Fruit fly (Drosophila melanogaster) whole organism, embryonic: ENCODE data around the gene fry.

Experiments used
- Atf-2 ChIP-seq: fragments of 200-800 bp; sonication (Bioruptor generic); optimal IDR thresholded peaks from 2 replicates; lab custom pipeline; 2016; ENCODE audit warnings: missing biosample characterization, missing genetic modification characterization
- CG10366 ChIP-seq: fragments of 200-800 bp; sonication (Bioruptor generic); IDR thresholded peaks from 2 replicates; pipeline ENCODE4 v1.3.6; 2022; ENCODE audit warnings: missing biosample characterization, missing genetic modification characterization
- CG10431 ChIP-seq: fragments of 200-800 bp; sonication (Bioruptor generic); optimal IDR thresholded peaks from 3 replicates; lab custom pipeline; 2018; ENCODE audit warnings: missing biosample characterization, mild to moderate bottlenecking, missing genetic modification characterization
- CG11093 ChIP-seq: fragments of 200-800 bp; sonication (Bioruptor generic); IDR thresholded peaks from 3 replicates; pipeline ENCODE4 v1.3.6; 2022; ENCODE audit warnings: missing biosample characterization, missing genetic modification characterization
- CG11696 ChIP-seq: fragments of 200-800 bp; sonication (Bioruptor generic); IDR thresholded peaks from 2 replicates; pipeline ENCODE4 v1.3.6; 2022; ENCODE audit warnings: missing biosample characterization, missing genetic modification characterization
- CG11723 ChIP-seq: fragments of 200-800 bp; sonication (Bioruptor generic); optimal IDR thresholded peaks from 2 replicates; lab custom pipeline; 2017; ENCODE audit warnings: missing biosample characterization, mild to moderate bottlenecking, missing genetic modification characterization
- CG12236 ChIP-seq: fragments of 200-800 bp; sonication (Bioruptor generic); optimal IDR thresholded peaks from 2 replicates; lab custom pipeline; 2016; ENCODE audit warnings: missing biosample characterization, missing genetic modification characterization
- CG1233 ChIP-seq: fragments of 200-800 bp; sonication (Bioruptor generic); optimal IDR thresholded peaks from 4 replicates; lab custom pipeline; 2018; ENCODE audit warnings: missing biosample characterization, mild to moderate bottlenecking, missing genetic modification characterization
- CG13296 ChIP-seq: fragments of 200-800 bp; sonication (Bioruptor generic); optimal IDR thresholded peaks from 3 replicates; lab custom pipeline; 2018; ENCODE audit warnings: missing biosample characterization, mild to moderate bottlenecking, missing genetic modification characterization
- CG14710 ChIP-seq: fragments of 200-800 bp; sonication (Bioruptor generic); optimal IDR thresholded peaks from 3 replicates; lab custom pipeline; 2019; ENCODE audit warnings: missing biosample characterization, mild to moderate bottlenecking, missing genetic modification characterization, moderate library complexity
- CG1529 ChIP-seq: fragments of 200-800 bp; sonication (Bioruptor generic); optimal IDR thresholded peaks from 3 replicates; lab custom pipeline; 2018; ENCODE audit warnings: missing biosample characterization, missing genetic modification characterization
- CG17385 ChIP-seq: fragments of 200-800 bp; sonication (Bioruptor generic); optimal IDR thresholded peaks from 3 replicates; lab custom pipeline; 2018; ENCODE audit warnings: missing biosample characterization, mild to moderate bottlenecking, missing genetic modification characterization
- CG18262 ChIP-seq: fragments of 200-800 bp; optimal IDR thresholded peaks from 3 replicates; lab custom pipeline; 2019; ENCODE audit warnings: missing biosample characterization, mild to moderate bottlenecking, missing genetic modification characterization, moderate library complexity
- CG3065 ChIP-seq: fragments of 200-800 bp; sonication (Bioruptor generic); optimal IDR thresholded peaks from 2 replicates; lab custom pipeline; 2016; ENCODE audit warnings: missing biosample characterization, missing genetic modification characterization
- CG31224 ChIP-seq: fragments of 200-800 bp; sonication (Bioruptor generic); IDR thresholded peaks from 2 replicates; pipeline ENCODE4 v1.3.6; 2022; ENCODE audit warnings: missing biosample characterization, missing genetic modification characterization
- CG43689 ChIP-seq: fragments of 200-800 bp; sonication (Bioruptor generic); IDR thresholded peaks from 2 replicates; pipeline ENCODE4 v1.3.6; 2022; ENCODE audit warnings: missing biosample characterization, missing genetic modification characterization
- CG7928 ChIP-seq: fragments of 200-800 bp; sonication (Bioruptor generic); optimal IDR thresholded peaks from 2 replicates; lab custom pipeline; 2017; ENCODE audit warnings: missing biosample characterization, mild to moderate bottlenecking, missing genetic modification characterization
- CG8089 ChIP-seq: fragments of 200-800 bp; sonication (Bioruptor generic); optimal IDR thresholded peaks from 3 replicates; lab custom pipeline; 2016; ENCODE audit warnings: missing biosample characterization, missing genetic modification characterization
- CG8290 ChIP-seq, 3 experiments: fragments of 200-800 bp; sonication (Bioruptor generic); optimal IDR thresholded peaks; 2 replicates each; lab custom pipeline; 2016 to 2019; ENCODE audit warnings: missing biosample characterization in 3 of 3, missing genetic modification characterization in 3 of 3, mild to moderate bottlenecking in 2 of 3, moderate library complexity in 1 of 3
- CTCF ChIP-seq: fragments of 200-800 bp; sonication (Bioruptor generic); optimal IDR thresholded peaks from 2 replicates; lab custom pipeline; 2017; ENCODE audit warnings: missing biosample characterization, mild to moderate bottlenecking, missing genetic modification characterization, moderate library complexity
- Dbx ChIP-seq: fragments of 200-800 bp; sonication (Bioruptor generic); IDR thresholded peaks from 3 replicates; pipeline ENCODE4 v1.3.6; 2022; ENCODE audit warnings: missing biosample characterization, missing genetic modification characterization
- H2.0 ChIP-seq: fragments of 200-800 bp; sonication (Bioruptor generic); IDR thresholded peaks from 2 replicates; pipeline ENCODE4 v1.3.6; 2022; ENCODE audit warnings: missing biosample characterization, missing genetic modification characterization
- Hmr ChIP-seq: fragments of 200-800 bp; sonication (Bioruptor generic); optimal IDR thresholded peaks from 3 replicates; lab custom pipeline; 2017; ENCODE audit warnings: mild to moderate bottlenecking, missing biosample characterization, missing genetic modification reagents, missing genetic modification characterization
- MBD-R2 ChIP-seq: fragments of 200-800 bp; sonication (Bioruptor generic); IDR thresholded peaks from 2 replicates; pipeline ENCODE4 v1.3.6; 2022; ENCODE audit warnings: missing biosample characterization, missing genetic modification characterization
- Neu2 ChIP-seq: fragments of 200-800 bp; sonication (Bioruptor generic); optimal IDR thresholded peaks from 3 replicates; lab custom pipeline; 2016; ENCODE audit warnings: missing biosample characterization, missing genetic modification characterization, borderline replicate concordance
- Ravus ChIP-seq: fragments of 200-800 bp; sonication (Bioruptor generic); IDR thresholded peaks from 2 replicates; pipeline ENCODE4 v1.3.6; 2022; ENCODE audit warnings: missing biosample characterization, missing genetic modification characterization
- Rfx ChIP-seq: fragments of 200-800 bp; sonication (Bioruptor generic); IDR thresholded peaks from 2 replicates; pipeline ENCODE4 v1.3.6; 2022; ENCODE audit warnings: missing biosample characterization, missing genetic modification characterization
- Side ChIP-seq: fragments of 200-800 bp; sonication (Bioruptor generic); optimal IDR thresholded peaks from 2 replicates; lab custom pipeline; 2016; ENCODE audit warnings: missing biosample characterization, missing genetic modification characterization
- Sox100B ChIP-seq: fragments of 200-800 bp; sonication (Bioruptor generic); optimal IDR thresholded peaks from 3 replicates; lab custom pipeline; 2018; ENCODE audit warnings: missing biosample characterization, mild to moderate bottlenecking, missing genetic modification characterization
- Spps ChIP-seq: fragments of 200-800 bp; sonication (Bioruptor generic); optimal IDR thresholded peaks from 2 replicates; lab custom pipeline; 2018; ENCODE audit warnings: missing biosample characterization, mild to moderate bottlenecking, missing genetic modification characterization
- Tbp ChIP-seq: fragments of >200 bp; optimal IDR thresholded peaks from 2 replicates; lab custom pipeline; 2018; ENCODE audit warnings: missing biosample characterization, missing genetic modification characterization
- ash1 ChIP-seq: fragments of 200-800 bp; sonication (Bioruptor generic); optimal IDR thresholded peaks from 2 replicates; lab custom pipeline; 2018; ENCODE audit warnings: missing biosample characterization, mild to moderate bottlenecking, missing genetic modification characterization
- en ChIP-seq: fragments of 200-800 bp; sonication (Bioruptor generic); optimal IDR thresholded peaks from 2 replicates; lab custom pipeline; 2016; ENCODE audit warnings: missing biosample characterization, missing genetic modification characterization
- gfzf ChIP-seq: fragments of 200-800 bp; sonication (Bioruptor generic); optimal IDR thresholded peaks from 2 replicates; lab custom pipeline; 2016; ENCODE audit warnings: missing biosample characterization, mild to moderate bottlenecking, missing genetic modification characterization, moderate library complexity
- hbn ChIP-seq: fragments of 200-800 bp; sonication (Bioruptor generic); IDR thresholded peaks from 2 replicates; pipeline ENCODE4 v1.3.6; 2022; ENCODE audit warnings: missing biosample characterization, missing genetic modification characterization; ENCODE audit not compliant: partially characterized antibody
- hkb ChIP-seq, 2 experiments: fragments of 200-800 bp in 1 of 2; fragments of >200 bp in 1 of 2; sonication (Bioruptor generic) in 1 of 2; IDR thresholded peaks in 1 of 2; optimal IDR thresholded peaks in 1 of 2; 2 replicates each; pipeline versions ENCODE4 v1.3.6 to Lab custom; 2017 to 2022; ENCODE audit warnings: missing biosample characterization in 1 of 2, missing genetic modification characterization in 1 of 2
- inv ChIP-seq: fragments of 200-800 bp; sonication (Bioruptor generic); IDR thresholded peaks from 2 replicates; pipeline ENCODE4 v1.3.6; 2022; ENCODE audit warnings: missing biosample characterization, missing genetic modification characterization; ENCODE audit not compliant: partially characterized antibody
- jing ChIP-seq: fragments of 200-800 bp; sonication (Bioruptor generic); optimal IDR thresholded peaks from 2 replicates; lab custom pipeline; 2018; ENCODE audit warnings: missing biosample characterization, mild to moderate bottlenecking, missing genetic modification characterization
- p53 ChIP-seq: fragments of 200-800 bp; sonication (Bioruptor generic); optimal IDR thresholded peaks from 2 replicates; lab custom pipeline; 2016; ENCODE audit warnings: missing biosample characterization, missing genetic modification characterization
- peb ChIP-seq: fragments of 200-800 bp; sonication (Bioruptor generic); IDR thresholded peaks from 2 replicates; pipeline ENCODE4 v1.3.6; 2022; ENCODE audit warnings: missing biosample characterization, missing genetic modification characterization
- pum ChIP-seq: fragments of 200-800 bp; sonication (Bioruptor generic); optimal IDR thresholded peaks from 2 replicates; lab custom pipeline; 2016; ENCODE audit warnings: missing biosample characterization, missing genetic modification characterization
- schlank ChIP-seq: fragments of 200-800 bp; sonication (Bioruptor generic); optimal IDR thresholded peaks from 2 replicates; lab custom pipeline; 2018; ENCODE audit warnings: missing biosample characterization, mild to moderate bottlenecking, missing genetic modification characterization
- sens-2 ChIP-seq: fragments of 200-800 bp; sonication (Bioruptor generic); IDR thresholded peaks from 2 replicates; pipeline ENCODE4 v1.3.6; 2022; ENCODE audit warnings: missing biosample characterization, missing genetic modification characterization
- slbo ChIP-seq: fragments of 200-800 bp; sonication (Bioruptor generic); IDR thresholded peaks from 2 replicates; pipeline ENCODE4 v1.3.6; 2022; ENCODE audit warnings: missing biosample characterization, missing genetic modification characterization
- stc ChIP-seq: fragments of 200-800 bp; sonication (Bioruptor generic); IDR thresholded peaks from 2 replicates; pipeline ENCODE4 v1.3.6; 2022; ENCODE audit warnings: missing biosample characterization, missing genetic modification characterization
- tgo ChIP-seq: fragments of 200-800 bp; sonication (Bioruptor generic); IDR thresholded peaks from 3 replicates; pipeline ENCODE4 v1.3.6; 2022; ENCODE audit warnings: missing biosample characterization, missing genetic modification characterization
- tna ChIP-seq: fragments of 200-800 bp; sonication (Bioruptor generic); IDR thresholded peaks from 2 replicates; pipeline ENCODE4 v1.3.6; 2022; ENCODE audit warnings: missing biosample characterization, missing genetic modification characterization; ENCODE audit not compliant: partially characterized antibody
- trh ChIP-seq: fragments of 200-800 bp; sonication (Bioruptor generic); optimal IDR thresholded peaks from 2 replicates; lab custom pipeline; 2016; ENCODE audit warnings: missing biosample characterization, missing genetic modification characterization
- vnd ChIP-seq: fragments of 200-800 bp; sonication (Bioruptor generic); IDR thresholded peaks from 3 replicates; pipeline ENCODE4 v1.3.6; 2022; ENCODE audit warnings: missing biosample characterization, missing genetic modification characterization; ENCODE audit not compliant: partially characterized antibody
- vvl ChIP-seq: fragments of 200-800 bp; sonication (Bioruptor generic); IDR thresholded peaks from 2 replicates; pipeline ENCODE4 v1.3.6; 2022; ENCODE audit warnings: missing biosample characterization, missing genetic modification characterization
- zfh2 ChIP-seq: fragments of 200-800 bp; sonication (Bioruptor generic); optimal IDR thresholded peaks from 2 replicates; lab custom pipeline; 2016; ENCODE audit warnings: missing biosample characterization, missing genetic modification characterization

Gene fry

DNA sequence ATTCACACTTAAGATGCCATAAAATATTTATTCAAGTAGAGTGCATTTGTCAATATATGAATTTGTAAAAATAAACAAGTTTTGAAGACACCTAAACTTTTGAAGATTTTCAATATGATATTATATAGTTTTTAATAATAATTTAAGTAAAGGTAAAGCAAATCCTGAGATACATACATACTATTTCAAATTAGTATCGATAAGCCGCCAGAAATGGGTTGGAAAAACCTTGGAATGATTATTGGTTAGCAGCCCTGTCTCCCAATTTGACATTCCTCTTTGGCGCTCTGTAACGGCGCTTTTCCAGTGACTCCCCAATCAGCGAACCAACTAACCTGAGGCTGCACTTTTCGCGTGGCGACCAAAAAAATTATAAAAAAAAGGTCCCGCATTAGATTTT, 2.1 kb upstream of the fry start, which contains the start of gene alphaTub67C:
Gene alphaTub67C, plus strand, starts transcription at position 301 of the 400 bp plus-strand sequence.
- no peak for TF ChIP-seq jing (GFP tag; lab: Kevin White, UChicago)
- TF ChIP-seq CG12236 (GFP tag; lab: Kevin White, UChicago): no peak
- TF ChIP-seq schlank: no peak
- no peak for TF ChIP-seq en (GFP tag; lab: Kevin White, UChicago)
- TF ChIP-seq trh: no peak
- no peak for TF ChIP-seq vnd (GFP tag; lab: Robert Waterston, UW)
- TF ChIP-seq slbo: no peak
- TF ChIP-seq CG11093: no peak
- no peak for TF ChIP-seq CG11696
- TF ChIP-seq CG13296: no peak
- no peak for TF ChIP-seq hbn (GFP tag; lab: Robert Waterston, UW)
- no peak for TF ChIP-seq peb
- no peak for TF ChIP-seq tgo (GFP tag; lab: Robert Waterston, UW)
- no peak for TF ChIP-seq Rfx (GFP tag; lab: Robert Waterston, UW)
- no peak for TF ChIP-seq Atf-2 (GFP tag; lab: Kevin White, UChicago)
- no peak for TF ChIP-seq vvl

dm6 chr3L:9678007-9678497, 851 bp downstream of the fry start:
- TF ChIP-seq inv (GFP tag; lab: Robert Waterston, UW) (no peak), Hmr (GFP tag; lab: Kevin White, UChicago) (no peak), gfzf (GFP tag; lab: Kevin White, UChicago) (no peak), Tbp (GFP tag; lab: Kevin White, UChicago) (no peak), zfh2 (GFP tag; lab: Kevin White, UChicago) (no peak), vnd (GFP tag; lab: Robert Waterston, UW) (no peak), ash1 (no peak), Side (GFP tag; lab: Kevin White, UChicago) (no peak), CG18262 (tag; lab: Kevin White, UChicago) (peak; percentile 35), Neu2 (GFP tag; lab: Kevin White, UChicago) (no peak), CG17385 (GFP tag; lab: Kevin White, UChicago) (no peak), CG7928 (GFP tag; lab: Kevin White, UChicago) (no peak), CG1233 (GFP tag; lab: Kevin White, UChicago) (peak; percentile 26), CG31224 (GFP tag; lab: Robert Waterston, UW) (no peak), CG43689 (GFP tag; lab: Robert Waterston, UW) (no peak), CG8089 (GFP tag; lab: Kevin White, UChicago) (peak; percentile 3), CG11723 (GFP tag; lab: Kevin White, UChicago) (no peak), CG8290 (GFP tag; optimal IDR thresholded peaks at IDR 0.05; lab: Kevin White, UChicago) (no peak), CG8290 (tag; optimal IDR thresholded peaks at IDR 0.05; lab: Kevin White, UChicago) (no peak), hkb (optimal IDR thresholded peaks at IDR 0.05; lab: Kevin White, UChicago) (no peak), hkb (GFP tag; IDR thresholded peaks at IDR 0.05; lab: Robert Waterston, UW) (no peak), Dbx (GFP tag; lab: Robert Waterston, UW) (no peak), CG3065 (GFP tag; lab: Kevin White, UChicago) (no peak), CTCF (GFP tag; lab: Kevin White, UChicago) (no peak), pum (GFP tag; lab: Kevin White, UChicago) (no peak), CG14710 (tag; lab: Kevin White, UChicago) (no peak), Sox100B (GFP tag; lab: Kevin White, UChicago) (peak; percentile 14), trh (no peak), H2.0 (GFP tag; lab: Robert Waterston, UW) (no peak), CG1529 (GFP tag; lab: Kevin White, UChicago) (no peak), CG10431 (no peak), Spps (tag; lab: Kevin White, UChicago) (no peak), Ravus (GFP tag; lab: Robert Waterston, UW) (no peak), CG10366 (GFP tag; lab: Robert Waterston, UW) (no peak), vvl (no peak), sens-2 (GFP tag; lab: Robert Waterston, UW) (peak; percentile 30; the same call in 1 of the 2 replicates), p53 (GFP tag; lab: Kevin White, UChicago) (no peak), MBD-R2 (GFP tag; lab: Robert Waterston, UW) (no peak), stc (GFP tag; lab: Robert Waterston, UW) (no peak; the same call in 1 of the 2 replicates), tna (GFP tag; lab: Robert Waterston, UW) (no peak)
